Fruit fly (Drosophila melanogaster) S2 (cell line): Measurements from ENCODE around the gene CG17752.

Source experiments
- CG8478 ChIP-seq: fragments of >200 bp; optimal IDR thresholded peaks from 2 replicates; lab custom pipeline; 2018
- CTCF ChIP-seq, 2 experiments: fragments of >200 bp; optimal IDR thresholded peaks; 2 replicates each; lab custom pipeline; 2018

DNA sequence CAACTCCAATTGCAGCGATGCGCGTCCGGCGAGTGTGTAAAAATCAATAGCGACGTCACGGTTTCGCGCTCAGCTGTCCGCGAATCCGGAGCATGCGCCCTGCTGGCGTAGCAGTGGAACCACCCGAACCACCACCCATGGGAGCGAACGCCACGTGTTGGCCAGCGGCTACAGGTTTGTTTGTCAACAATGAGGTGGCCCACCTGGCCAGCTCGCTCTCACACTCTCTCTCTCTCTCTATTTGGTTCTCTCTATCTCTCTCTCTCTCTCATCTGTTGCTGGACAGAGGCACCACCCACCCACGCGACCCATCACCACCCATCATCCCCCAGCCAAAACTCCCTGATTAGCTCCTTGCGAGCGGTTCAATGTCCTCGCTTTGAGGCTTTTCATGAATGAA is 46.4 kb downstream of the CG17752 start:
- no peak for TF ChIP-seq CG8478 (lab: Kevin White, UChicago)
- no peak for TF ChIP-seq CTCF (optimal IDR thresholded peaks at IDR 0.05; lab: Kevin White, UChicago)
